Worm (Caenorhabditis elegans): Measurements from ENCODE around the gene clec-57.

The clec-57 gene

ce11 chrV:14518010-14518409 lies 49.0 kb downstream of the clec-57 start, which contains the start of gene R02D5.6:
R02D5.6 (minus strand) TSS chrV:14518110.
- TF ChIP-seq unc-62 (GFP tag; optimal IDR thresholded peaks at IDR 0.05), result no peak
- TF ChIP-seq egl-27 (tag; optimal IDR thresholded peaks at IDR 0.05), result no peak
- no peak for TF ChIP-seq pqm-1 (tag; optimal IDR thresholded peaks at IDR 0.05)
- TF ChIP-seq fos-1 (tag; optimal IDR thresholded peaks at IDR 0.05), result no peak
- no peak for TF ChIP-seq elt-2 (tag; optimal IDR thresholded peaks at IDR 0.05)

- TF ChIP-seq nhr-77 (tag; optimal IDR thresholded peaks at IDR 0.05), result no peak
- no peak for TF ChIP-seq nhr-23 (tag; optimal IDR thresholded peaks at IDR 0.05)
- no peak for TF ChIP-seq elt-2 (tag; optimal IDR thresholded peaks at IDR 0.05)
- TF ChIP-seq ceh-28 (tag; optimal IDR thresholded peaks at IDR 0.05), result no peak
These were observed 50.2 kb downstream of the clec-57 start, which contains the start of gene R02D5.8 for ce11 chrV:14519268-14519667. R02D5.8 (minus strand) TSS chrV:14519368.

- no peak for TF ChIP-seq fkh-10 (GFP tag; optimal IDR thresholded peaks at IDR 0.05)
- TF ChIP-seq nhr-28 (tag; optimal IDR thresholded peaks at IDR 0.05), result no peak
- no peak for TF ChIP-seq ceh-28 (tag; optimal IDR thresholded peaks at IDR 0.05)
- no peak for TF ChIP-seq lsy-12 (tag; optimal IDR thresholded peaks at IDR 0.05)
- TF ChIP-seq skn-1 (tag; optimal IDR thresholded peaks at IDR 0.05), result no peak
- no peak for TF ChIP-seq nhr-77 (tag; optimal IDR thresholded peaks at IDR 0.05)
- no peak for TF ChIP-seq jun-1 (tag; optimal IDR thresholded peaks at IDR 0.05)
- no peak for TF ChIP-seq ceh-82 (tag; optimal IDR thresholded peaks at IDR 0.05)
- no peak for TF ChIP-seq nhr-67 (tag; optimal IDR thresholded peaks at IDR 0.05)
- TF ChIP-seq egl-27 (tag; optimal IDR thresholded peaks at IDR 0.05), result no peak
- no peak for TF ChIP-seq elt-2 (tag; optimal IDR thresholded peaks at IDR 0.05)
- TF ChIP-seq snpc-4 (tag; optimal IDR thresholded peaks at IDR 0.05), result no peak
- no peak for TF ChIP-seq fos-1 (tag; optimal IDR thresholded peaks at IDR 0.05)
- TF ChIP-seq zag-1 (tag; optimal IDR thresholded peaks at IDR 0.05), result no peak
- TF ChIP-seq nhr-25 (tag; optimal IDR thresholded peaks at IDR 0.05), result no peak
- no peak for TF ChIP-seq ama-1 (optimal IDR thresholded peaks at IDR 0.05)
- no peak for TF ChIP-seq lin-39 (tag; optimal IDR thresholded peaks at IDR 0.05)
- no peak for TF ChIP-seq elt-1 (tag; optimal IDR thresholded peaks at IDR 0.05)
- TF ChIP-seq unc-39 (tag; optimal IDR thresholded peaks at IDR 0.05), result no peak
- TF ChIP-seq ZK546.5 (tag; optimal IDR thresholded peaks at IDR 0.05), result no peak
These were observed 52.0 kb downstream of the clec-57 start, which contains the start of gene C53A5.17 for ce11 chrV:14521000-14521399. C53A5.17 (minus strand) TSS chrV:14521100.
